Fruit fly (Drosophila melanogaster) whole organism, prepupa: ENCODE results near the gene IFT54.

ENCODE experiments used
- Blimp-1 ChIP-seq: fragments of 200-800 bp; sonication (Bioruptor generic); optimal IDR thresholded peaks from 3 replicates; lab custom pipeline; 2017; ENCODE audit warnings: missing biosample characterization, missing genetic modification characterization, mild to moderate bottlenecking, moderate library complexity, missing genetic modification reagents
- CG10669 ChIP-seq: fragments of 200-800 bp; sonication (Bioruptor generic); optimal IDR thresholded peaks from 3 replicates; lab custom pipeline; 2018; ENCODE audit warnings: missing biosample characterization, mild to moderate bottlenecking, missing genetic modification characterization, moderate library complexity
- CG11762 ChIP-seq: fragments of 200-800 bp; sonication (Bioruptor generic); optimal IDR thresholded peaks from 3 replicates; lab custom pipeline; 2016; ENCODE audit warnings: missing biosample characterization, missing genetic modification characterization; ENCODE audit not compliant: insufficient read depth
- CG11902 ChIP-seq: fragments of 200-800 bp; sonication (Bioruptor generic); optimal IDR thresholded peaks from 3 replicates; lab custom pipeline; 2016; ENCODE audit warnings: missing biosample characterization, missing genetic modification characterization
- CG15336 ChIP-seq: fragments of 200-800 bp; sonication (Bioruptor generic); IDR thresholded peaks from 2 replicates; pipeline ENCODE4 v1.3.6; 2022; ENCODE audit warnings: missing biosample characterization, missing genetic modification characterization
- CG1621 ChIP-seq: fragments of 200-800 bp; sonication (Bioruptor generic); optimal IDR thresholded peaks from 3 replicates; lab custom pipeline; 2018; ENCODE audit warnings: missing biosample characterization, mild to moderate bottlenecking, missing genetic modification characterization
- CG16779 ChIP-seq: fragments of 200-800 bp; sonication (Bioruptor generic); optimal IDR thresholded peaks from 3 replicates; lab custom pipeline; 2017; ENCODE audit warnings: missing biosample characterization, mild to moderate bottlenecking, missing genetic modification characterization
- CG3032 ChIP-seq: fragments of 200-800 bp; optimal IDR thresholded peaks from 2 replicates; lab custom pipeline; 2019; ENCODE audit warnings: missing biosample characterization, mild to moderate bottlenecking, missing genetic modification characterization, moderate library complexity
- CG31627 ChIP-seq: fragments of 200-800 bp; sonication (Bioruptor generic); optimal IDR thresholded peaks from 3 replicates; lab custom pipeline; 2016; ENCODE audit warnings: missing biosample characterization, missing genetic modification characterization
- CG32006 ChIP-seq: fragments of 200-800 bp; sonication (Bioruptor generic); optimal IDR thresholded peaks from 3 replicates; lab custom pipeline; 2017; ENCODE audit warnings: missing biosample characterization, mild to moderate bottlenecking, missing genetic modification characterization
- CG34406 ChIP-seq: fragments of 200-800 bp; sonication (Bioruptor generic); optimal IDR thresholded peaks from 3 replicates; lab custom pipeline; 2016; ENCODE audit warnings: missing biosample characterization, missing genetic modification characterization
- CG3919 ChIP-seq: fragments of 200-800 bp; sonication (Bioruptor generic); optimal IDR thresholded peaks from 3 replicates; lab custom pipeline; 2016; ENCODE audit warnings: missing biosample characterization, missing genetic modification characterization
- CG4318 ChIP-seq: fragments of 200-800 bp; sonication (Bioruptor generic); optimal IDR thresholded peaks from 3 replicates; lab custom pipeline; 2017; ENCODE audit warnings: missing biosample characterization, mild to moderate bottlenecking, missing genetic modification characterization
- CG6163 ChIP-seq: fragments of 200-800 bp; sonication (Bioruptor generic); IDR thresholded peaks from 3 replicates; pipeline ENCODE4 v1.3.6; 2022; ENCODE audit warnings: missing biosample characterization, missing genetic modification characterization
- CG6276 ChIP-seq: fragments of 200-800 bp; sonication (Bioruptor generic); optimal IDR thresholded peaks from 2 replicates; lab custom pipeline; 2017; ENCODE audit warnings: missing biosample characterization, mild to moderate bottlenecking, missing genetic modification characterization
- CG6792 ChIP-seq: fragments of 200-800 bp; sonication (Bioruptor generic); optimal IDR thresholded peaks from 3 replicates; lab custom pipeline; 2016; ENCODE audit warnings: missing biosample characterization, missing genetic modification characterization
- CG6808 ChIP-seq: fragments of 200-800 bp; sonication (Bioruptor generic); optimal IDR thresholded peaks from 3 replicates; lab custom pipeline; 2017; ENCODE audit warnings: missing biosample characterization, missing genetic modification characterization, mild to moderate bottlenecking, moderate library complexity, missing genetic modification reagents
- CG6854 ChIP-seq: fragments of 200-800 bp; sonication (Bioruptor generic); optimal IDR thresholded peaks from 2 replicates; lab custom pipeline; 2017; ENCODE audit warnings: missing biosample characterization, mild to moderate bottlenecking, missing genetic modification characterization
- CG7368 ChIP-seq: fragments of 200-800 bp; sonication (Bioruptor generic); optimal IDR thresholded peaks from 3 replicates; lab custom pipeline; 2016; ENCODE audit warnings: missing biosample characterization, missing genetic modification characterization
- CG8319 ChIP-seq: fragments of 200-800 bp; sonication (Bioruptor generic); optimal IDR thresholded peaks from 3 replicates; lab custom pipeline; 2016; ENCODE audit warnings: missing biosample characterization, missing genetic modification characterization
- CG8632 ChIP-seq: fragments of 200-800 bp; sonication (Bioruptor generic); optimal IDR thresholded peaks from 3 replicates; lab custom pipeline; 2016; ENCODE audit warnings: missing biosample characterization, missing genetic modification characterization
- CG9139 ChIP-seq: fragments of 200-800 bp; sonication (Bioruptor generic); optimal IDR thresholded peaks from 3 replicates; lab custom pipeline; 2017; ENCODE audit warnings: missing biosample characterization, mild to moderate bottlenecking, missing genetic modification characterization
- Eip75B ChIP-seq: fragments of 200-800 bp; sonication (Bioruptor generic); optimal IDR thresholded peaks from 3 replicates; lab custom pipeline; 2016; ENCODE audit warnings: missing biosample characterization, missing genetic modification characterization
- Eip78C ChIP-seq: fragments of 200-800 bp; sonication (Bioruptor generic); peaks from one replicate; lab custom pipeline; 2016; ENCODE audit warnings: missing biosample characterization, missing genetic modification characterization
- Eip93F ChIP-seq: fragments of 200-800 bp; sonication (Bioruptor generic); optimal IDR thresholded peaks from 2 replicates; lab custom pipeline; 2016; ENCODE audit warnings: missing biosample characterization, mild to moderate bottlenecking, missing genetic modification characterization
- Gug ChIP-seq: fragments of 200-800 bp; sonication (Bioruptor generic); IDR thresholded peaks from 2 replicates; pipeline ENCODE4 v1.3.6; 2022; ENCODE audit warnings: missing biosample characterization, missing genetic modification characterization
- Hr38 ChIP-seq: sonication (Bioruptor generic); optimal IDR thresholded peaks from 2 replicates; lab custom pipeline; 2016; ENCODE audit warnings: missing biosample characterization, missing genetic modification characterization
- Hr39 ChIP-seq: fragments of 200-800 bp; sonication (Bioruptor generic); optimal IDR thresholded peaks from 2 replicates; lab custom pipeline; 2016; ENCODE audit warnings: missing biosample characterization, missing genetic modification characterization
- Hr4 ChIP-seq: fragments of 200-800 bp; sonication (Bioruptor generic); optimal IDR thresholded peaks from 3 replicates; lab custom pipeline; 2016; ENCODE audit warnings: missing biosample characterization, missing genetic modification characterization
- Met ChIP-seq: fragments of 200-800 bp; sonication (Bioruptor generic); optimal IDR thresholded peaks from 3 replicates; lab custom pipeline; 2016; ENCODE audit warnings: missing biosample characterization, missing genetic modification characterization
- Sox102F ChIP-seq: fragments of 200-800 bp; sonication (Bioruptor generic); optimal IDR thresholded peaks from 2 replicates; lab custom pipeline; 2016; ENCODE audit warnings: missing biosample characterization, mild to moderate bottlenecking, missing genetic modification characterization
- Sox14 ChIP-seq: fragments of 200-800 bp; sonication (Bioruptor generic); optimal IDR thresholded peaks from 3 replicates; lab custom pipeline; 2016; ENCODE audit warnings: missing biosample characterization, missing genetic modification characterization
- achi ChIP-seq: fragments of 200-800 bp; sonication (Bioruptor generic); optimal IDR thresholded peaks from 3 replicates; lab custom pipeline; 2016; ENCODE audit warnings: missing biosample characterization, missing genetic modification characterization
- acj6 ChIP-seq: fragments of 200-800 bp; sonication (Bioruptor generic); optimal IDR thresholded peaks from 3 replicates; lab custom pipeline; 2016; ENCODE audit warnings: missing biosample characterization, missing genetic modification characterization
- cyc ChIP-seq: fragments of 200-800 bp; sonication (Bioruptor generic); optimal IDR thresholded peaks from 3 replicates; lab custom pipeline; 2016; ENCODE audit warnings: missing biosample characterization, missing genetic modification characterization
- dsx ChIP-seq: fragments of 200-800 bp; optimal IDR thresholded peaks from 3 replicates; lab custom pipeline; 2019; ENCODE audit warnings: missing biosample characterization, mild to moderate bottlenecking, missing genetic modification characterization, moderate library complexity; ENCODE audit not compliant: poor library complexity, severe bottlenecking
- eg ChIP-seq: fragments of 200-800 bp; sonication (Bioruptor generic); IDR thresholded peaks from 3 replicates; pipeline ENCODE4 v1.3.6; 2022; ENCODE audit warnings: missing biosample characterization, missing genetic modification characterization
- esn ChIP-seq: fragments of 200-800 bp; sonication (Bioruptor generic); optimal IDR thresholded peaks from 2 replicates; lab custom pipeline; 2016; ENCODE audit warnings: missing biosample characterization, mild to moderate bottlenecking, missing genetic modification characterization, moderate library complexity
- fd59A ChIP-seq: fragments of 200-800 bp; sonication (Bioruptor generic); optimal IDR thresholded peaks from 2 replicates; lab custom pipeline; 2017; ENCODE audit warnings: missing biosample characterization, mild to moderate bottlenecking, missing genetic modification characterization, missing genetic modification reagents
- fd85E ChIP-seq: fragments of 200-800 bp; sonication (Bioruptor generic); optimal IDR thresholded peaks from 3 replicates; lab custom pipeline; 2016; ENCODE audit warnings: missing biosample characterization, missing genetic modification characterization
- net ChIP-seq: fragments of 200-800 bp; sonication (Bioruptor generic); optimal IDR thresholded peaks from 3 replicates; lab custom pipeline; 2016; ENCODE audit warnings: missing biosample characterization, missing genetic modification characterization
- pdm3 ChIP-seq: fragments of 200-800 bp; sonication (Bioruptor generic); optimal IDR thresholded peaks from 3 replicates; lab custom pipeline; 2016; ENCODE audit warnings: missing biosample characterization, missing genetic modification characterization
- ss ChIP-seq, 2 experiments: fragments of 200-800 bp; sonication (Bioruptor generic); optimal IDR thresholded peaks; 2 replicates in 1 of 2; 3 replicates in 1 of 2; lab custom pipeline; 2017 to 2018; ENCODE audit warnings: mild to moderate bottlenecking in 2 of 2, missing biosample characterization in 2 of 2, missing genetic modification characterization in 2 of 2, moderate library complexity in 1 of 2
- topi ChIP-seq: fragments of 200-800 bp; sonication (Bioruptor generic); optimal IDR thresholded peaks from 3 replicates; lab custom pipeline; 2016; ENCODE audit warnings: missing biosample characterization, missing genetic modification characterization
- vri ChIP-seq: fragments of 200-800 bp; sonication (Bioruptor generic); optimal IDR thresholded peaks from 3 replicates; lab custom pipeline; 2016; ENCODE audit warnings: missing biosample characterization, mild to moderate bottlenecking, missing genetic modification characterization

IFT54 gene

dm6 chr3R:14326250-14327112, 24.3 kb downstream of the IFT54 start, which contains the start of the genes Afti and ATPsynE (continued):
- TF ChIP-seq Hr39 (GFP tag; lab: Kevin White, UChicago): peak; percentile 79
- TF ChIP-seq Hr4 (GFP tag; lab: Kevin White, UChicago): no peak
- TF ChIP-seq vri: no peak
- TF ChIP-seq esn (GFP tag; lab: Kevin White, UChicago): peak; percentile 69
- TF ChIP-seq CG32006: no peak
- no peak for TF ChIP-seq ss (GFP tag; optimal IDR thresholded peaks at IDR 0.05; lab: Kevin White, UChicago)
- TF ChIP-seq CG9139 (GFP tag; lab: Kevin White, UChicago): no peak
- TF ChIP-seq Gug (GFP tag; lab: Robert Waterston, UW): peak; percentile 18; the same call in 1 of the 2 replicates

- no peak for TF ChIP-seq CG3919
- TF ChIP-seq, all 60 proteins: peak for 0
These were observed 24.9 kb downstream of the IFT54 start for dm6 chr3R:14327113-14327466.

- peak; percentile 87 for TF ChIP-seq Sox102F (GFP tag; lab: Kevin White, UChicago)
- peak; percentile 77 for TF ChIP-seq CG31627
- TF ChIP-seq net: peak; percentile 79
- TF ChIP-seq acj6 (GFP tag; lab: Kevin White, UChicago): peak; percentile 73
- peak; percentile 74 for TF ChIP-seq Hr39 (GFP tag; lab: Kevin White, UChicago)
- TF ChIP-seq CG4318: no peak
- peak; percentile 95 for TF ChIP-seq Eip78C
- peak; percentile 82 for TF ChIP-seq CG15336 (GFP tag; lab: Robert Waterston, UW)
- TF ChIP-seq CG16779: no peak
- TF ChIP-seq Met (GFP tag; lab: Kevin White, UChicago): peak; percentile 88
- no peak for TF ChIP-seq CG6854 (GFP tag; lab: Kevin White, UChicago)
- peak; percentile 73 for TF ChIP-seq cyc (GFP tag; lab: Kevin White, UChicago)
- TF ChIP-seq CG3032 (tag; lab: Kevin White, UChicago): peak; percentile 65
- TF ChIP-seq CG6792 (GFP tag; lab: Kevin White, UChicago): peak; percentile 80
- TF ChIP-seq CG6163: peak; percentile 71; the same call in 2 of the 3 replicates
- TF ChIP-seq pdm3 (GFP tag; lab: Kevin White, UChicago): peak; percentile 81
- peak; percentile 74 for TF ChIP-seq CG8632 (GFP tag; lab: Kevin White, UChicago)
- TF ChIP-seq CG8319 (GFP tag; lab: Kevin White, UChicago): peak; percentile 66
- TF ChIP-seq fd59A (GFP tag; lab: Kevin White, UChicago): peak; percentile 15
- peak; percentile 63 for TF ChIP-seq CG7368 (GFP tag; lab: Kevin White, UChicago)
- TF ChIP-seq CG11762 (GFP tag; lab: Kevin White, UChicago): peak; percentile 47
- TF ChIP-seq CG6808 (GFP tag; lab: Kevin White, UChicago): peak; percentile 75
- peak; percentile 37 for TF ChIP-seq CG11902 (GFP tag; lab: Kevin White, UChicago)
- TF ChIP-seq CG34406 (GFP tag; lab: Kevin White, UChicago): peak; percentile 68
- peak; percentile 78 for TF ChIP-seq achi (GFP tag; lab: Kevin White, UChicago)
- TF ChIP-seq CG9139 (GFP tag; lab: Kevin White, UChicago): no peak
- peak; percentile 58 for TF ChIP-seq Blimp-1 (GFP tag; lab: Kevin White, UChicago)
- TF ChIP-seq eg (GFP tag; lab: Robert Waterston, UW): peak; percentile 82
- TF ChIP-seq fd85E (GFP tag; lab: Kevin White, UChicago): no peak
- no peak for TF ChIP-seq Eip93F (GFP tag; lab: Kevin White, UChicago)
- peak; percentile 70 for TF ChIP-seq CG1621
- TF ChIP-seq Eip75B: peak; percentile 86
- TF ChIP-seq Hr38 (GFP tag; lab: Kevin White, UChicago): no peak
- peak; percentile 72 for TF ChIP-seq CG10669
- peak; percentile 83 for TF ChIP-seq topi
- TF ChIP-seq Sox14 (GFP tag; lab: Kevin White, UChicago): peak; percentile 79
- TF ChIP-seq esn (GFP tag; lab: Kevin White, UChicago): peak; percentile 89
- peak; percentile 59 for TF ChIP-seq dsx (GFP tag; lab: Kevin White, UChicago)
- no peak for TF ChIP-seq CG6276 (GFP tag; lab: Kevin White, UChicago)
These were observed 25.4 kb downstream of the IFT54 start, which contains the start of gene spn-B for dm6 chr3R:14327472-14328104. Gene spn-B, plus strand, starts transcription at chr3R:14328051.
